Fruit fly (Drosophila melanogaster): ENCODE results near the gene Cyp311a1.

dm6 chrX:12072718-12073117 lies 41.5 kb upstream of the Cyp311a1 start, which contains the start of gene moon:
- TF ChIP-seq CG4496 (GFP tag; IDR thresholded peaks at IDR 0.05): no peak
- TF ChIP-seq CG12605 (GFP tag; IDR thresholded peaks at IDR 0.05): no peak
- TF ChIP-seq CG10348 (GFP tag; IDR thresholded peaks at IDR 0.05): no peak
- no peak for TF ChIP-seq CG34367 (tag; optimal IDR thresholded peaks at IDR 0.05)
- no peak for TF ChIP-seq gl (tag; optimal IDR thresholded peaks at IDR 0.05)
- TF ChIP-seq EcR (GFP tag; optimal IDR thresholded peaks at IDR 0.05): no peak
- TF ChIP-seq CG32121 (GFP tag; IDR thresholded peaks at IDR 0.05): no peak
- TF ChIP-seq Pif1B (GFP tag; optimal IDR thresholded peaks at IDR 0.05): no peak
- no peak for TF ChIP-seq Pif1A (GFP tag; optimal IDR thresholded peaks at IDR 0.05)
